Worm (Caenorhabditis elegans) whole organism, mixed stage, embryonic: ENCODE measurements around the gene gss-1.

Experiments
- blmp-1 ChIP-seq: fragments of 150-350 bp; optimal IDR thresholded peaks from 2 replicates; lab custom pipeline; 2014; ENCODE audit warnings: missing biosample characterization, missing genetic modification characterization
- elt-1 ChIP-seq: sonication (generic microtip); optimal IDR thresholded peaks from 2 replicates; lab custom pipeline; 2017; ENCODE audit warnings: missing genetic modification characterization, mild to moderate bottlenecking, missing compliant biosample characterization, antibody characterized with exemption, moderate library complexity, borderline replicate concordance; ENCODE audit not compliant: insufficient read depth

DNA sequence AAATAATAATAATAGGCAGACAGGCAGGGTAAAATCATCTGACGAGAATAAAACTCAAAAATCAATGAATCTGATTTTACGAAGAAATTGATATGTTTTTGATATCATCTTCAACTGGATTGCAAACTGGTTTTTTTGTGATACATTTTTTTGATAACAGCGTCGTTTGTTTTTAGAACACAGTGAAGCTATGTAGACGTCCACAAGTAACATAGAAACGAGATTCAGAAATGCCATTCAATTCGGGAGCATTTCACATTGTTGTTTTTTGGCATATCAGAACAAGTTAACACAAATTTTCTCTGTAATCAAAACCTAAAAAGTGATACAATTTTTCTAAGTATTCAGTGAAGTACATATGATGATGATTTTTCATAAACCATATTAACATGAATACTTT is 22.0 kb upstream of the gss-1 start, which contains the start of gene chil-13:
- no peak for TF ChIP-seq elt-1
- TF ChIP-seq blmp-1 (tag; lab: Kevin White, UChicago), result no peak
